Worm (Caenorhabditis elegans): ENCODE results near the gene pam-1.

DNA sequence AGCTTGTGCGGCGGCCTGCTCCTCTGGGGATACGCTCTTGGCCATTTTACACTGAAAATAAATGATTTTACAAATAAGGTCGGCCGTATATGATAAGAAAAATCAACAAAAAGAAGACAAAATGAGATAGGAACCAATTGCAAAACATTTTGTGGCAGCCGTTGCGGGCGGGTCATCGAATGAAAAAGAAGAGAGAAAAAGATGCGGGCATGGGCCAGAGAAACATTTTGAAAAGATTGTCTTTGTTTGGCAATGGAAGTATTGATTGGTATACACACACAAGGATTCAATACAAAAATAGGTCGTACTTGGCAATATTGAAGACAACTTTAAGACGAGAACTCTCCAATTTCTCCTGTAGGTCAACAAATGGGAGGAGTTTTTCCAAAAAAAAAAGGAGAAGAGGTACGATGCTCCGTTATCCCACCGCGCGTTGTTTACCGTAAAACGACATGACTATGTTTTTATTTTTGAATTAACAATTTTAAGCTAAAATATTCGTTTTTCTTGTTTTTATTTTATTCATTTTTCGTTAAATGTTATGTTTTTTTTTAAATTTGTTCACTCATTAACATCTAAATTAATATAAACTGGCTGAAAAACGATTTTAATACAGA is 37.9 kb downstream of the pam-1 start, which contains the start of the genes plc-4 and R05G6.4:
- no peak for TF ChIP-seq lir-3 (tag; optimal IDR thresholded peaks at IDR 0.05; ENCODE audit: poor library complexity)
- TF ChIP-seq nhr-84 (tag; optimal IDR thresholded peaks at IDR 0.05) = no peak
- TF ChIP-seq nhr-20 (tag; optimal IDR thresholded peaks at IDR 0.05) = peak; percentile 52
- TF ChIP-seq mab-9 (GFP tag; IDR thresholded peaks at IDR 0.05) = no peak
- TF ChIP-seq zag-1 (tag; optimal IDR thresholded peaks at IDR 0.05) = no peak
- no peak for TF ChIP-seq aly-2 (tag; optimal IDR thresholded peaks at IDR 0.05)
- no peak for TF ChIP-seq unc-130 (tag; optimal IDR thresholded peaks at IDR 0.05)
- TF ChIP-seq nhr-77 (tag; optimal IDR thresholded peaks at IDR 0.05) = peak; percentile 16

Data from whole organism, L1 larva.